Fruit fly (Drosophila melanogaster) whole organism: Measurements from ENCODE around the gene CG13012.

Source experiments
- CG8478 ChIP-seq: fragments of >200 bp; optimal IDR thresholded peaks from 2 replicates; lab custom pipeline; 2018; ENCODE audit warnings: inconsistent platforms
- Dll ChIP-seq: fragments of >200 bp; optimal IDR thresholded peaks from 2 replicates; lab custom pipeline; 2017
- EcR ChIP-seq, 2 experiments: fragments of >200 bp; optimal IDR thresholded peaks; 2 replicates each; lab custom pipeline; 2017; ENCODE audit warnings: missing biosample characterization in 2 of 2, missing genetic modification characterization in 2 of 2, missing genetic modification reagents in 2 of 2
- pan ChIP-seq: fragments of >200 bp; optimal IDR thresholded peaks from 2 replicates; lab custom pipeline; 2017
- psq ChIP-seq: fragments of >200 bp; optimal IDR thresholded peaks from 2 replicates; lab custom pipeline; 2017
- usp ChIP-seq: fragments of >200 bp; optimal IDR thresholded peaks from 2 replicates; lab custom pipeline; 2017; ENCODE audit warnings: missing biosample characterization, missing genetic modification characterization, mixed read lengths

Gene CG13012

DNA sequence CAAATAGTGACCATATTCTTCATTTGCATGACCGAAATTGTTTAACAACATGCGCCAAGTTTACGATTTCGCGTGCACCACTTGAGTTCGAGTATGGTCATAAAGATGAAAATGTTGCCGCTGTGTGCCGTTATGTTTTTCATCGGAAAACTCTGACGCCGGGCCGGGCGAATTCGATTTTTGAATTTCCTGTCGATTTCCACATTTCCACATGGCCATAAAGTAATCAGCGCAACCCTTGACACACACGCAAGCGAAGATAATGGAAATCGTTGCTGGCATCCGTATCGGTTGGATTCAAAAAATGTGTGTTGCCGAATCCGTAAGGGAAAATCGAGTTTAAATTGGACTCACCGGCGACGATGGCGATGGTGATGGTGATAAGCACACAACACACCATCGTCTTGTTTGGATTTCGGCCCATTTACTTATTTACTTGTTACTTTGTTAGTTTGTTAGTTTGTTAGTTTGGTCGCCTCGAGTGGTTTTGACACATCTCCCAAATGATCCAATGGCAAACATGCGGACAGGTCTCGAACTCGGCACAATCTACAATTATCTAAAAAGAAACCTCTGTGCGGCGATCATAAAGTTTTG, 31.9 kb downstream of the CG13012 start:
- no peak for TF ChIP-seq CG8478 (lab: Kevin White, UChicago)
- no peak for TF ChIP-seq EcR (GFP tag; optimal IDR thresholded peaks at IDR 0.05; lab: Kevin White, UChicago)
- TF ChIP-seq psq (lab: Kevin White, UChicago), result no peak
- no peak for TF ChIP-seq usp (GFP tag; lab: Kevin White, UChicago)
- TF ChIP-seq pan (lab: Kevin White, UChicago), result no peak
- no peak for TF ChIP-seq Dll (lab: Kevin White, UChicago)

DNA sequence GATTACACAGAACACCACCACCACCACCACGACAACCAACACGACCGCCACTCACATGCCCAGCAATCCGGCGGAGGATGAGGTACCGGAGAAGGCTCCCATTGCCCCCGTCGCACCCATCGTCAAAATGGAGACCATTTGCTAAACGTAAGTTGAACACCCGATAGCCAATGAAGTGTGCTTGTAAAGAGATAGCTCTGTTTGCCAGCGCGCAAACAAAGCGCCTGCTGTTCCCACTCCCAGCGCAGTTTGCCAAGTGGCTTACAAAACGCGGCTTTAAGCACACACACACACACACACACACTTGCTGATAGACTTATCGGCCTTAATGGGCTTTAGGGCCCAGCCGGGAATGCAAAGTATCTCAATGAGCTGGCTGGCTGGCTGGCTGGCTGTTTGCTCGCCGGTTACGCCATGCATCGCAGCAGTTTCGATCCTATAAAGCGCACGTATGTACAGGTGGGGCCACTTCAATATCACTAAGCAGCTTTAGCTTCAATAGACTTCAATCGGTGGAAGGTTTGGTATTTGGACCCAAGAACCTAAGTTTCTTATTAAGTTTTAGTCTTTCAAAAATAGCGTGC, 33.1 kb downstream of the CG13012 start:
- TF ChIP-seq usp (GFP tag; lab: Kevin White, UChicago) (no peak), Dll (lab: Kevin White, UChicago) (no peak), pan (lab: Kevin White, UChicago) (no peak), psq (lab: Kevin White, UChicago) (no peak), CG8478 (lab: Kevin White, UChicago) (no peak), EcR (GFP tag; optimal IDR thresholded peaks at IDR 0.05; lab: Kevin White, UChicago) (no peak)

DNA sequence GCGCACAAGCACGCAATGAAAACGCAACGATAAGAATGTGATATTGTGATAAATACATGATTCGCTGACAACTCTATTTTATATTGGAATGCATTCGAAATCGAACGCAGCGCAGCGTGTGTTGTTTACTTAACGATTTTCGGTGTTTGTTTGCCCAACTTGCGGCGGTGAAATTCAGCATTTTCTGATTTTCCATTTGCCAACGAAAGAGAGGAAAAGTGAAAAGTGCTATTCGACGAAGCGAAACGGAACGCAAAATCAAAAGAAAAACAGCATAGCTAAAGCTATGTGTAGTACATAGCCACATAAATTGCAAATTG, 35.5 kb downstream of the CG13012 start:
- TF ChIP-seq EcR (GFP tag; optimal IDR thresholded peaks at IDR 0.05; lab: Kevin White, UChicago), result no peak

DNA sequence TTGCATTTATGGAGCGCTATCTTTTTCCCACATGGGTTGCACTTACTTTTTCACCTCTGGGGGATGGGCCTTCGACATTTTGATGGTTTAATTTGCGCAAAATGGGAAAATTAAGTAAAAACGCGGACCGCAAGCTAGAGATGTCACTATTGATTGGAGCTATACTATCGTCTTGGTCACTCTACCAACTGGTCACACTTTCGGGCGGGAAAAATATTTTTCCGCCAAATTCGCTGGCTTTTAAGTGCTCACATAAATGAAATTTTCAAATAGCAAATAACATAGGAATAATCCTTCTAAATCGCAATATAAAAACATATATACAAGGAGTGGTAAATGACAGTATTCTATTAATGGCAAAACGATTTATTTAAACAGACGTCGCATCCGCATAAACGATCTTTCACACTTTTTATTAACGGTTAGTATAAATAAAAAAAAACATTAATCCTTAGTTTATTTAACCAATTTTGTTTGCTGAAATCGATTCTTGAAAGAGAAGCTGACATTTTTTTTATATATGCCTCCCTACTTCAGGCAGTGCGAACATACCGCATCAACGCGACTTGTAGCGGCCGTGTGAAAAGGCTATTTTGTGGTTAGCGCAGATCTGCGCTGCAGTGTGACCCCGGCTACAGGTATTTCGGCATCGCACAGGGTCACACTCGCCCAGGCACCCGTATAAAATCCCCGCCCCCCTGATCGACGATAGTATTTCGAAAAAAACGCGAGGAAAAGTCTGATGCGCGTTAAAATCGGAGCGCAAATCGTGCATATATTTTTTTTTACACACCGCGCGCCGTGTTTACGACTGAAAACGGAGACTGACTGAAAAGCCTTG, 36.1 kb downstream of the CG13012 start, which contains the start of the genes SNRPG and mthl1:
SNRPG (minus strand) TSS at position 160 of the 841 bp plus-strand sequence.
mthl1 (plus strand) TSS at position 709 of the 841 bp plus-strand sequence.
- TF ChIP-seq EcR (GFP tag; optimal IDR thresholded peaks at IDR 0.05; lab: Kevin White, UChicago) (no peak), CG8478 (lab: Kevin White, UChicago) (no peak), Dll (lab: Kevin White, UChicago) (no peak), usp (GFP tag; lab: Kevin White, UChicago) (no peak), pan (lab: Kevin White, UChicago) (no peak), psq (lab: Kevin White, UChicago) (no peak)

DNA sequence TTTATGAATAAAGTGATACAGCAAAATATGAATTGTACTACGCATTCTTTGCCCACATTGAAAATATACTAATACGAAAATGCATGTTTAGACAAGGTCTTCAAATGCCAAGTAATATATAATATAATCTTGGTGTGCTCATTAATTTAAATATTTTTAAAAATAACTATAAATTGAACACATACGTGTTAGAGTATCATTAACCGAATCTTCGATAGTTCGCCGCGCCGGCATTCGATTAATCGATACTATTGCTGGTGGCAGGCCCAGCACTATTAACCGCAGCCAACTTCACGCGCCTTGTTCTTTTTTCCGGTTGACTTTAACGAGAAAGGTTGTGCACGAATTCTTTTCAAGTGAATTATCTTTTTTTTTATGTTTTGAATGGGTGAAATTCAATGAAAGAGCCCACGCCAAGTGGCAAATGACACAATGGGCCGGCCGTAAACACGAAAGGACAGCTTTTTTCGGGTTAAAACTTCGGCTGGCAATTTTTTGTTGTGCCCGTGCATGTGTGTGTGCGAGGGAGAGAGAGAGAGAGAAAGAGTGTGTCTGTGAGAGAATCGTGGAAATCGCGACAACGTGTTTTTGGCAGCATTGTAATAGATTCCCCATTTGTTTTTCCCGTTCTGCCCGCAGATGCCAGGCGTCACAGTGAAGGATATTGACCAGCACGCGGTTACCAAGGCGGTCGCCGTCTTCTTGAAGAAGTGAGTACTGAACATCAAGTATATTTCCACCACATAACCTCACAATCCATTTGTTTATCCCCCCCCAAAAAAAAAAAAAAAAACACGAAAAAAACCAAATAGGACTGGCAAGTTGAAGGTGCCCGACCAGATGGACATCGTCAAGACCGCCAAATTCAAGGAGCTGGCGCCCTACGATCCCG, 38.7 kb downstream of the CG13012 start, which contains the start of gene RpS19a:
RpS19a (plus strand) TSS at position 301 of the 892 bp plus-strand sequence.
- TF ChIP-seq usp (GFP tag; lab: Kevin White, UChicago) (no peak), Dll (lab: Kevin White, UChicago) (no peak), EcR (GFP tag; optimal IDR thresholded peaks at IDR 0.05; lab: Kevin White, UChicago) (no peak), pan (lab: Kevin White, UChicago) (no peak), psq (lab: Kevin White, UChicago) (no peak), CG8478 (lab: Kevin White, UChicago) (no peak)

DNA sequence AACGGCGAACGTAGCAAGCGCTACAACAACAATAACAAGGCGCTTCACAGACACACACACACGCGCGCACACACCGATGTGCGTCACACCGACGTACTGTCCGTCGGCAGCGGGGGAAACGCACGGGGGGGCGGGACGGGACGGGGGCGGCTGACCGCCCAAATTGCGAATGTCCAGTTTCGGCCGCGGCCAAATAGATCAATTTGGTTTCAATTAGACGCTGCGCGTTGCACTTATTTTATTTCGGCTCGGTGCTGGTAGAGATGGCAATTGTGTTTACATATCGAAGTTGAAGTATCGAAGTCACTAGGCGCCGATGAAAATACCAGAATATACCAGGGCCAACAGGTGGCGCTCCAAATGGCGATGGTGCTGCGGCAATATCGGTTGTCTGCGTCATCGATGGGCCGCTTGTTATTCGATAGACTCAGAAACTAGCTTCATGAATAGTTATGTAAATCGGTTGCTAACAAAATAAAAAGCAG, 39.4 kb downstream of the CG13012 start, which contains the start of gene Rok:
Rok (minus strand) TSS at position 309 of the 485 bp plus-strand sequence.
- TF ChIP-seq usp (GFP tag; lab: Kevin White, UChicago) (no peak), EcR (GFP tag; optimal IDR thresholded peaks at IDR 0.05; lab: Kevin White, UChicago) (no peak), pan (lab: Kevin White, UChicago) (no peak), Dll (lab: Kevin White, UChicago) (no peak), CG8478 (lab: Kevin White, UChicago) (no peak), psq (lab: Kevin White, UChicago) (no peak)

DNA sequence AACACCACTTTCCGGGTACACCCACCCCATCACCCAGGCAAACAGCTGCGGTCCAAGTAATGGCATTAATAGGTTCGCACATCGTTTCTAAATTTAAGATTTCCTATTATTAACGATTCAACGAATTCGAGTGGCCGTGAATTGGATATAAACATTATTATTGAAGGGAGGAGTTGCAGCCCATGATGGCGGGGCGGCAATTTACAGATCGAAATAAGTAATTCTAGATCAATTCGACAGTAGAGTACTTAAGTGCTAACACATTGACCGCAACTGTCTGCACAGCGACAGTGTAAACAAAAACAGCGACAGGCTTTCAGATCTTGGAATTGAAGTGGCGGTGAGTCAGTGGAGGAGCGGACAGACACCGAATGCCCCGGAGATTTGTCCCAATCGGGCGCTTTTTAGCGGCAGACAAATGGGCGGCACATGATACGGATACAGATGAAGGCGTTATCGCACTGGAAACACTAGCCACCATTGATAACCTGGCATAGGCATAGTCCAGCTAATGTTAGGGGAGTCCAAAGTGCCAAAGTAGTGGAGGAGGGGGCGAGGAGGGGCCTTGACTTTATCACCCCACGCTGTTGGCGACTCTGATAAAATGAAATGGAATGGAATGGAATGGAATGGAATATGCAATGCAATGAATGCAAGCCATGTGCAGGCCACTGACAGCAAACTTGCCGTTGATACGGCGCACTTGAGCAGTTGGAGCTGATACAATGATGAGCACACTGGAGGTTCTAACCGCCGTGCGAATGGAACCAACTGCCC, 43.2 kb downstream of the CG13012 start:
- no peak for TF ChIP-seq pan (lab: Kevin White, UChicago)
- TF ChIP-seq EcR (GFP tag; optimal IDR thresholded peaks at IDR 0.05; lab: Kevin White, UChicago), result no peak
- TF ChIP-seq usp (GFP tag; lab: Kevin White, UChicago), result no peak
- TF ChIP-seq CG8478 (lab: Kevin White, UChicago), result no peak
- TF ChIP-seq Dll (lab: Kevin White, UChicago), result no peak
- TF ChIP-seq psq (lab: Kevin White, UChicago), result no peak

DNA sequence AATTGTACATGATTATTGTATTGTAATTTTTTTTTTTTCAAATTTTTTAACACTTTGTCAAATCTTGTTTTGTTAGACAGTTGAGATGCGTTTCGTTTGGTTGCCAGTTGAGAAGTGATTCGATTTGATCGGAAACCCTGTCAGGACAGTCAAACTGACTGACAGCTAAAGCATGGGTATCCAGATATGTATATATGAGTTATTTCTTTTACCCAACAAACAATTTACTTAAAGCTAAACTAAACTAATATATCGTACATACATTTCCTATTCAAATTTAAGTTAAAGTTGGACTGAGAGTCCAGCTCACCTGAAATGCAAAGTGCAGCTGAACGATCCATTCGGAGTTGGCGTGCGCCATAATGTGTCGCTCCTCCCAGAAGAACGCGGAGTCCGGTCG, 44.4 kb downstream of the CG13012 start, which contains the start of gene CG9777:
CG9777 (minus strand) TSS at position 101 of the 400 bp plus-strand sequence.
- no peak for TF ChIP-seq EcR (GFP tag; optimal IDR thresholded peaks at IDR 0.05; lab: Kevin White, UChicago)
- TF ChIP-seq pan (lab: Kevin White, UChicago), result no peak
- TF ChIP-seq Dll (lab: Kevin White, UChicago), result no peak
- TF ChIP-seq psq (lab: Kevin White, UChicago), result no peak
- TF ChIP-seq usp (GFP tag; lab: Kevin White, UChicago), result no peak
- TF ChIP-seq CG8478 (lab: Kevin White, UChicago), result no peak

DNA sequence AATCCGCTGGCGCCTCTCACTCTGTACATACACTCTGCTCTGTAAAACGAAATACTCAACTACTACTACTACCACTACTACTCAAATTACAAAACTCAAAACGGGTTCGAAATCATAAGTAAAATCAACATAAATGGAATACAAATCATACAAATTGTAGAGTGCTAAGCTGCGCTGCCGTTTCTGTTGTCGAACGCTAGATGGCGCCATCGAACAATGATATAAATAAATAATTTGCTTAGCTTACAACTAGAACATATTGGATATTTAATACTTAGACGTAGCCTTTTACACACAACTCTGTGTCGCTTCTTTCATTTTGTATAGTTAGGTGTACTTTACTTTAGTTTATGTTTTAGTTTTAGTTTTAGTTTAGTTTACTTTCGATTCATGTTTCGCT, 52.0 kb downstream of the CG13012 start:
- TF ChIP-seq pan (lab: Kevin White, UChicago), result no peak
- TF ChIP-seq EcR (GFP tag; optimal IDR thresholded peaks at IDR 0.05; lab: Kevin White, UChicago), result no peak
- no peak for TF ChIP-seq Dll (lab: Kevin White, UChicago)
- TF ChIP-seq CG8478 (lab: Kevin White, UChicago), result no peak
- TF ChIP-seq usp (GFP tag; lab: Kevin White, UChicago), result no peak
- no peak for TF ChIP-seq psq (lab: Kevin White, UChicago)
